Fruit fly (Drosophila melanogaster): Measurements from ENCODE around the gene CG34174.

dm6 chr2L:2212478-2212877, 1.6 kb upstream of the CG34174 start, which contains the start of gene CG15385:
- TF ChIP-seq Hr78 (GFP tag; optimal IDR thresholded peaks at IDR 0.05): no peak
- no peak for TF ChIP-seq Rel (GFP tag; optimal IDR thresholded peaks at IDR 0.05)
- peak; percentile 54 for TF ChIP-seq Rel (tag; optimal IDR thresholded peaks at IDR 0.05)
- TF ChIP-seq pan (optimal IDR thresholded peaks at IDR 0.05): no peak
- no peak for TF ChIP-seq Abd-B (GFP tag; optimal IDR thresholded peaks at IDR 0.05)
- no peak for TF ChIP-seq CrebA (GFP tag; optimal IDR thresholded peaks at IDR 0.05; ENCODE audit: borderline replicate concordance)
- no peak for TF ChIP-seq GATAd (GFP tag; optimal IDR thresholded peaks at IDR 0.05)
- TF ChIP-seq usp (GFP tag; optimal IDR thresholded peaks at IDR 0.05): no peak
- TF ChIP-seq OdsH (GFP tag; optimal IDR thresholded peaks at IDR 0.05): no peak
